Worm (Caenorhabditis elegans) whole organism, L4/young adult: Measurements from ENCODE around the gene fipr-16.

Experiments
- W03F9.2 ChIP-seq: fragments of 150-350 bp; optimal IDR thresholded peaks from 2 replicates; lab custom pipeline; 2014; ENCODE audit warnings: missing biosample characterization, missing genetic modification characterization
- him-1 ChIP-seq: sonication (generic microtip); optimal IDR thresholded peaks from 2 replicates; lab custom pipeline; 2016; ENCODE audit warnings: missing genotype, missing genetic modification reagents, missing genetic modification characterization, missing compliant biosample characterization

DNA sequence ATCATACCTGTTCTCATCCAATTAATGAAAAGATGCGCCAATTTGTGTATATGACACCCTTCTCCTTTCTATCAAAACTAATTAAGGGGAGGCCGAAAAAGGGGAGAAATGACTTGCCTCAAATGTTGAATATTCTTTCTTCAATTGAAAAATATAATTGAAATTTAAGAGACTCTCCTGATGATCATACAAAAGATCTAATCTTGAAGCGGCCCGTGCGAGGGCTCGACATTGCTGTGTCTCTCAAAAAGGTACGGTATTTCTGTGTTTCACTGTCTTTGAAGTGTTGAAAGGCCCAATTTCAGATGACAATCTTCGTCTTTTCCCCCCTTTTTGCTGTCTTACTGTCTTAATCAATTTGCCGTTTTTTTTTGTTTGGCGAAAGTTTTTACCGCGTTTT is 30.2 kb upstream of the fipr-16 start:
- TF ChIP-seq him-1 (tag; lab: Kevin White, UChicago) (no peak), W03F9.2 (tag; lab: Kevin White, UChicago) (no peak)
